Fruit fly (Drosophila melanogaster) whole organism, embryonic: ENCODE measurements around the gene Cp190.
A peak's percentile ranks its signal among the peaks of the same experiment; 100 is the strongest.

ENCODE experiments used
- Antp ChIP-seq: fragments of 200-800 bp; sonication (Bioruptor generic); optimal IDR thresholded peaks from 3 replicates; lab custom pipeline; 2016; ENCODE audit warnings: missing biosample characterization, missing genetic modification characterization
- Bdp1 ChIP-seq: fragments of 200-800 bp; sonication (Bioruptor generic); optimal IDR thresholded peaks from 3 replicates; lab custom pipeline; 2016; ENCODE audit warnings: missing biosample characterization, missing genetic modification characterization
- CG10959 ChIP-seq: fragments of 200-800 bp; sonication (Bioruptor generic); IDR thresholded peaks from 2 replicates; pipeline ENCODE4 v1.3.6; 2022; ENCODE audit warnings: missing biosample characterization, missing genetic modification characterization
- CG11085 ChIP-seq: fragments of 200-800 bp; sonication (Bioruptor generic); IDR thresholded peaks from 2 replicates; pipeline ENCODE4 v1.3.6; 2022; ENCODE audit warnings: missing biosample characterization, missing genetic modification characterization
- CG11560 ChIP-seq: fragments of 200-800 bp; sonication (Bioruptor generic); IDR thresholded peaks from 3 replicates; pipeline ENCODE4 v1.3.6; 2022; ENCODE audit warnings: missing biosample characterization, missing genetic modification characterization
- CG11695 ChIP-seq: fragments of 200-800 bp; sonication (Bioruptor generic); IDR thresholded peaks from 3 replicates; pipeline ENCODE4 v1.3.6; 2022; ENCODE audit warnings: missing biosample characterization, missing genetic modification characterization
- CG12219 ChIP-seq: fragments of 200-800 bp; sonication (Bioruptor generic); optimal IDR thresholded peaks from 3 replicates; lab custom pipeline; 2018; ENCODE audit warnings: missing biosample characterization, mild to moderate bottlenecking, missing genetic modification characterization
- CG12236 ChIP-seq: fragments of 200-800 bp; sonication (Bioruptor generic); optimal IDR thresholded peaks from 2 replicates; lab custom pipeline; 2016; ENCODE audit warnings: missing biosample characterization, missing genetic modification characterization
- CG12391 ChIP-seq: fragments of 200-800 bp; sonication (Bioruptor generic); optimal IDR thresholded peaks from 3 replicates; lab custom pipeline; 2018; ENCODE audit warnings: missing biosample characterization, mild to moderate bottlenecking, missing genetic modification characterization, moderate library complexity
- CG13287 ChIP-seq: fragments of 200-800 bp; sonication (Bioruptor generic); IDR thresholded peaks from 2 replicates; pipeline ENCODE4 v1.3.6; 2022; ENCODE audit warnings: missing biosample characterization, missing genetic modification characterization; ENCODE audit not compliant: partially characterized antibody
- CG13775 ChIP-seq: fragments of 200-800 bp; sonication (Bioruptor generic); optimal IDR thresholded peaks from 3 replicates; lab custom pipeline; 2017; ENCODE audit warnings: missing biosample characterization, mild to moderate bottlenecking, missing genetic modification characterization
- CG14014 ChIP-seq: fragments of 200-800 bp; sonication (Bioruptor generic); IDR thresholded peaks from 2 replicates; pipeline ENCODE4 v1.3.6; 2022; ENCODE audit warnings: missing biosample characterization, missing genetic modification characterization
- CG15011 ChIP-seq: fragments of 200-800 bp; sonication (Bioruptor generic); optimal IDR thresholded peaks from 3 replicates; lab custom pipeline; 2018; ENCODE audit warnings: missing biosample characterization, mild to moderate bottlenecking, missing genetic modification characterization
- CG16863 ChIP-seq: fragments of 200-800 bp; sonication (Bioruptor generic); optimal IDR thresholded peaks from 3 replicates; lab custom pipeline; 2016; ENCODE audit warnings: missing biosample characterization, missing genetic modification characterization
- CG17829 ChIP-seq: fragments of 200-800 bp; optimal IDR thresholded peaks from 2 replicates; lab custom pipeline; 2019; ENCODE audit warnings: missing biosample characterization, mild to moderate bottlenecking, missing genetic modification characterization, moderate library complexity
- CG31441 ChIP-seq: fragments of 200-800 bp; sonication (Bioruptor generic); IDR thresholded peaks from 2 replicates; pipeline ENCODE4 v1.3.6; 2022; ENCODE audit warnings: missing biosample characterization, missing genetic modification characterization
- CG32767 ChIP-seq: fragments of 200-800 bp; sonication (Bioruptor generic); IDR thresholded peaks from 2 replicates; pipeline ENCODE4 v1.3.6; 2022; ENCODE audit warnings: missing biosample characterization, missing genetic modification characterization
- CG33213 ChIP-seq: fragments of 200-800 bp; sonication (Bioruptor generic); optimal IDR thresholded peaks from 3 replicates; lab custom pipeline; 2016; ENCODE audit warnings: missing biosample characterization, missing genetic modification characterization
- CG42726 ChIP-seq: fragments of 200-800 bp; sonication (Bioruptor generic); IDR thresholded peaks from 2 replicates; pipeline ENCODE4 v1.3.6; 2022; ENCODE audit warnings: missing biosample characterization, missing genetic modification characterization; ENCODE audit not compliant: partially characterized antibody
- CG4854 ChIP-seq: fragments of 200-800 bp; sonication (Bioruptor generic); optimal IDR thresholded peaks from 2 replicates; lab custom pipeline; 2016; ENCODE audit warnings: missing biosample characterization, missing genetic modification characterization, inconsistent platforms
- CG7963 ChIP-seq: fragments of 200-800 bp; sonication (Bioruptor generic); IDR thresholded peaks from 3 replicates; pipeline ENCODE4 v1.3.6; 2022; ENCODE audit warnings: missing biosample characterization, missing genetic modification characterization; ENCODE audit not compliant: partially characterized antibody
- Camta ChIP-seq: fragments of 200-800 bp; sonication (Bioruptor generic); optimal IDR thresholded peaks from 2 replicates; lab custom pipeline; 2016; ENCODE audit warnings: missing biosample characterization, missing genetic modification characterization
- Dbx ChIP-seq: fragments of 200-800 bp; sonication (Bioruptor generic); IDR thresholded peaks from 3 replicates; pipeline ENCODE4 v1.3.6; 2022; ENCODE audit warnings: missing biosample characterization, missing genetic modification characterization
- Gsc ChIP-seq: fragments of 200-800 bp; sonication (Bioruptor generic); IDR thresholded peaks from 2 replicates; pipeline ENCODE4 v1.3.6; 2022; ENCODE audit warnings: missing biosample characterization, missing genetic modification characterization
- Gug ChIP-seq: fragments of 200-800 bp; sonication (Bioruptor generic); IDR thresholded peaks from 4 replicates; pipeline ENCODE4 v1.3.6; 2022; ENCODE audit warnings: missing biosample characterization, missing genetic modification characterization
- Hand ChIP-seq: fragments of 200-800 bp; sonication (Bioruptor generic); optimal IDR thresholded peaks from 2 replicates; lab custom pipeline; 2017; ENCODE audit warnings: mild to moderate bottlenecking, missing biosample characterization, missing genetic modification reagents, missing genetic modification characterization
- Hr78 ChIP-seq, 2 experiments: fragments of 200-800 bp in 1 of 2; fragments of >200 bp in 1 of 2; sonication (Bioruptor generic) in 1 of 2; optimal IDR thresholded peaks; 2 replicates each; lab custom pipeline; 2017 to 2019; ENCODE audit warnings: missing biosample characterization in 2 of 2, missing genetic modification characterization in 2 of 2, mild to moderate bottlenecking in 1 of 2, moderate library complexity in 1 of 2
- Mad ChIP-seq: fragments of 200-800 bp; sonication (Bioruptor generic); optimal IDR thresholded peaks from 2 replicates; lab custom pipeline; 2016; ENCODE audit warnings: missing biosample characterization, missing genetic modification characterization
- Oli ChIP-seq: fragments of 200-800 bp; sonication (Bioruptor generic); optimal IDR thresholded peaks from 2 replicates; lab custom pipeline; 2018; ENCODE audit warnings: missing biosample characterization, mild to moderate bottlenecking, missing genetic modification characterization, moderate library complexity
- Optix ChIP-seq: fragments of 200-800 bp; sonication (Bioruptor generic); IDR thresholded peaks from 3 replicates; pipeline ENCODE4 v1.3.6; 2022; ENCODE audit warnings: missing biosample characterization, missing genetic modification characterization
- Six4 ChIP-seq: fragments of 200-800 bp; sonication (Bioruptor generic); optimal IDR thresholded peaks from 2 replicates; lab custom pipeline; 2016; ENCODE audit warnings: missing biosample characterization, missing genetic modification characterization
- Sox100B ChIP-seq: fragments of 200-800 bp; sonication (Bioruptor generic); optimal IDR thresholded peaks from 3 replicates; lab custom pipeline; 2018; ENCODE audit warnings: missing biosample characterization, mild to moderate bottlenecking, missing genetic modification characterization
- btn ChIP-seq: fragments of 200-800 bp; sonication (Bioruptor generic); optimal IDR thresholded peaks from 2 replicates; lab custom pipeline; 2016; ENCODE audit warnings: missing biosample characterization, missing genetic modification characterization
- danr ChIP-seq: fragments of 200-800 bp; sonication (Bioruptor generic); IDR thresholded peaks from 2 replicates; pipeline ENCODE4 v1.3.6; 2022; ENCODE audit warnings: missing biosample characterization, missing genetic modification characterization
- eyg ChIP-seq: fragments of 200-800 bp; sonication (Bioruptor generic); optimal IDR thresholded peaks from 3 replicates; lab custom pipeline; 2016; ENCODE audit warnings: missing biosample characterization, missing genetic modification characterization
- fd102C ChIP-seq: fragments of 200-800 bp; sonication (Bioruptor generic); optimal IDR thresholded peaks from 2 replicates; lab custom pipeline; 2018; ENCODE audit warnings: missing biosample characterization, mild to moderate bottlenecking, missing genetic modification characterization, moderate library complexity
- fd96Cb ChIP-seq: fragments of 200-800 bp; sonication (Bioruptor generic); optimal IDR thresholded peaks from 2 replicates; lab custom pipeline; 2018; ENCODE audit warnings: missing biosample characterization, mild to moderate bottlenecking, missing genetic modification characterization, moderate library complexity
- ftz-f1 ChIP-seq: fragments of 200-800 bp; sonication (Bioruptor generic); optimal IDR thresholded peaks from 2 replicates; lab custom pipeline; 2016; ENCODE audit warnings: missing biosample characterization, missing genetic modification characterization
- inv ChIP-seq: fragments of 200-800 bp; sonication (Bioruptor generic); IDR thresholded peaks from 2 replicates; pipeline ENCODE4 v1.3.6; 2022; ENCODE audit warnings: missing biosample characterization, missing genetic modification characterization; ENCODE audit not compliant: partially characterized antibody
- jing ChIP-seq: fragments of 200-800 bp; sonication (Bioruptor generic); optimal IDR thresholded peaks from 2 replicates; lab custom pipeline; 2018; ENCODE audit warnings: missing biosample characterization, mild to moderate bottlenecking, missing genetic modification characterization
- nau ChIP-seq: fragments of 200-800 bp; sonication (Bioruptor generic); optimal IDR thresholded peaks from 3 replicates; lab custom pipeline; 2017; ENCODE audit warnings: missing biosample characterization, mild to moderate bottlenecking, missing genetic modification characterization, missing genetic modification reagents
- nerfin-1 ChIP-seq: fragments of 200-800 bp; sonication (Bioruptor generic); optimal IDR thresholded peaks from 3 replicates; lab custom pipeline; 2019; ENCODE audit warnings: missing biosample characterization, mild to moderate bottlenecking, missing genetic modification characterization, moderate library complexity
- onecut ChIP-seq: fragments of 200-800 bp; sonication (Bioruptor generic); IDR thresholded peaks from 2 replicates; pipeline ENCODE4 v1.3.6; 2022; ENCODE audit warnings: missing biosample characterization, missing genetic modification characterization
- sob ChIP-seq: fragments of 200-800 bp; sonication (Bioruptor generic); IDR thresholded peaks from 2 replicates; pipeline ENCODE4 v1.3.6; 2022; ENCODE audit warnings: missing biosample characterization, missing genetic modification characterization
- tin ChIP-seq: fragments of 200-800 bp; sonication (Bioruptor generic); optimal IDR thresholded peaks from 3 replicates; lab custom pipeline; 2016; ENCODE audit warnings: missing biosample characterization, missing genetic modification characterization
- tio ChIP-seq: fragments of 200-800 bp; sonication (Bioruptor generic); optimal IDR thresholded peaks from 2 replicates; lab custom pipeline; 2017; ENCODE audit warnings: missing biosample characterization, missing genetic modification characterization, inconsistent platforms
- unc-4 ChIP-seq: fragments of 200-800 bp; sonication (Bioruptor generic); IDR thresholded peaks from 2 replicates; pipeline ENCODE4 v1.3.6; 2022; ENCODE audit warnings: missing biosample characterization, missing genetic modification characterization; ENCODE audit not compliant: partially characterized antibody
- wor ChIP-seq: fragments of 200-800 bp; sonication (Bioruptor generic); IDR thresholded peaks from 2 replicates; pipeline ENCODE4 v1.3.6; 2022; ENCODE audit warnings: missing biosample characterization, missing genetic modification characterization
- zf30C ChIP-seq: fragments of 200-800 bp; sonication (Bioruptor generic); optimal IDR thresholded peaks from 3 replicates; lab custom pipeline; 2018; ENCODE audit warnings: missing biosample characterization, mild to moderate bottlenecking, missing genetic modification characterization

The Cp190 gene

dm6 chr3R:15319912-15320746 lies 45.1 kb upstream of the Cp190 start, which contains the start of the genes CG6276 and CG44040 (continued):
- peak; percentile 50 for TF ChIP-seq Camta (GFP tag; lab: Kevin White, UChicago)
- TF ChIP-seq CG7963 (GFP tag; lab: Robert Waterston, UW) = no peak
- TF ChIP-seq CG33213 (GFP tag; lab: Kevin White, UChicago) = peak; percentile 14
- no peak for TF ChIP-seq nerfin-1
- TF ChIP-seq CG32767 (GFP tag; lab: Robert Waterston, UW) = no peak
- no peak for TF ChIP-seq nau
- no peak for TF ChIP-seq wor
- no peak for TF ChIP-seq Hr78 (GFP tag; optimal IDR thresholded peaks at IDR 0.05; lab: Kevin White, UChicago)
- TF ChIP-seq btn (GFP tag; lab: Kevin White, UChicago) = no peak
- TF ChIP-seq CG15011 (GFP tag; lab: Kevin White, UChicago) = no peak
- no peak for TF ChIP-seq CG10959 (GFP tag; lab: Robert Waterston, UW)
- TF ChIP-seq inv (GFP tag; lab: Robert Waterston, UW) = no peak
- TF ChIP-seq onecut = no peak
- no peak for TF ChIP-seq Mad (GFP tag; lab: Kevin White, UChicago)
- TF ChIP-seq Oli = peak; percentile 33
- TF ChIP-seq sob = peak; percentile 56
- peak; percentile 9 for TF ChIP-seq CG16863 (GFP tag; lab: Kevin White, UChicago)
- no peak for TF ChIP-seq jing (GFP tag; lab: Kevin White, UChicago)
- TF ChIP-seq danr (GFP tag; lab: Robert Waterston, UW) = no peak
- TF ChIP-seq Gug (GFP tag; lab: Robert Waterston, UW) = peak; percentile 19; the same call in 1 of the 4 replicates
- TF ChIP-seq tio (GFP tag; lab: Kevin White, UChicago) = no peak
- TF ChIP-seq fd96Cb (tag; lab: Kevin White, UChicago) = no peak
- TF ChIP-seq Gsc = no peak
- TF ChIP-seq Hand (GFP tag; lab: Kevin White, UChicago) = peak; percentile 57
- no peak for TF ChIP-seq CG42726 (GFP tag; lab: Robert Waterston, UW)
- no peak for TF ChIP-seq tin (GFP tag; lab: Kevin White, UChicago)
- TF ChIP-seq CG4854 (GFP tag; lab: Kevin White, UChicago) = peak; percentile 25
- TF ChIP-seq unc-4 (GFP tag; lab: Robert Waterston, UW) = no peak
- peak; percentile 32 for TF ChIP-seq Antp (GFP tag; lab: Kevin White, UChicago)
- TF ChIP-seq CG11695 = peak; percentile 6; the same call in 1 of the 3 replicates
- peak; percentile 39 for TF ChIP-seq CG31441 (GFP tag; lab: Robert Waterston, UW)
- TF ChIP-seq CG11560 = no peak
- TF ChIP-seq Six4 (GFP tag; lab: Kevin White, UChicago) = no peak
- TF ChIP-seq CG12391 (tag; lab: Kevin White, UChicago) = peak; percentile 49
- peak; percentile 18 for TF ChIP-seq CG17829 (tag; lab: Kevin White, UChicago)
- TF ChIP-seq Sox100B (GFP tag; lab: Kevin White, UChicago) = no peak
- TF ChIP-seq fd102C (GFP tag; lab: Kevin White, UChicago) = no peak
- no peak for TF ChIP-seq CG12236 (GFP tag; lab: Kevin White, UChicago)
- TF ChIP-seq CG14014 (GFP tag; lab: Robert Waterston, UW) = peak; percentile 54; the same call in 1 of the 2 replicates
- TF ChIP-seq CG13287 (GFP tag; lab: Robert Waterston, UW) = no peak; the same call in 1 of the 2 replicates
- TF ChIP-seq ftz-f1 (GFP tag; lab: Kevin White, UChicago) = no peak
- 0 out of 3 replicates have a peak, but pooled peaks have one; percentile 27 for TF ChIP-seq Optix (GFP tag; lab: Robert Waterston, UW)
- peak; percentile 48 for TF ChIP-seq CG13775 (GFP tag; lab: Kevin White, UChicago)
- no peak for TF ChIP-seq CG11085 (GFP tag; lab: Robert Waterston, UW)
- TF ChIP-seq Dbx (GFP tag; lab: Robert Waterston, UW) = peak; percentile 40; the same call in 1 of the 3 replicates
- no peak for TF ChIP-seq eyg (GFP tag; lab: Kevin White, UChicago)
- no peak for TF ChIP-seq Bdp1 (GFP tag; lab: Kevin White, UChicago)
- peak; percentile 22 for TF ChIP-seq CG12219 (GFP tag; lab: Kevin White, UChicago)
- TF ChIP-seq zf30C = no peak
